Worm (Caenorhabditis elegans): ENCODE results near the gene F14F7.4.

Gene F14F7.4

DNA sequence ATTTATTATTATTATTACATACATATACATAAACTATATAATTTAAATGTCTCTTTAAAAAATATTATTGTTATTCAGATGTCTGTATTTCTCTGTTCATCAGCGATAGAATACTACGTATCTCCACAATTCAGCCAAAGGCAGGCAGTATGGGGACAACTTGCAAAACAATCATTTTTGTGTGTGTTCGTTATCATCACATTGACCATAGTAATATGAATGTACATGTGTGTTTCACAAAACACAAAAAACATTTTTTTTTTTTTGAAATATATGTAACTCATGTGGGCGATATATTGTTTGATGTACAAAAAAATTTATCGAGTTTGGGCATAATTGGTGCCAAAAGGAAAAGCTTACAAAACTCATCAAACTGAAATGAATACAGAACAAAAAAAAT, 39.9 kb upstream of the F14F7.4 start:
- no peak for TF ChIP-seq ceh-82 (tag; optimal IDR thresholded peaks at IDR 0.05)
- TF ChIP-seq ama-1 (optimal IDR thresholded peaks at IDR 0.05): peak; percentile 4
- no peak for TF ChIP-seq lin-15B (tag; optimal IDR thresholded peaks at IDR 0.05)
- no peak for TF ChIP-seq mdl-1 (tag; optimal IDR thresholded peaks at IDR 0.05)
- no peak for TF ChIP-seq zag-1 (tag; optimal IDR thresholded peaks at IDR 0.05)
- no peak for TF ChIP-seq ZK546.5 (tag; optimal IDR thresholded peaks at IDR 0.05)
- TF ChIP-seq elt-2 (tag; optimal IDR thresholded peaks at IDR 0.05): peak; percentile 28
- no peak for TF ChIP-seq mml-1 (tag; optimal IDR thresholded peaks at IDR 0.05)
- TF ChIP-seq unc-62 (GFP tag; optimal IDR thresholded peaks at IDR 0.05): no peak
- no peak for TF ChIP-seq nhr-11 (tag; optimal IDR thresholded peaks at IDR 0.05)
- no peak for TF ChIP-seq tbx-2 (tag; optimal IDR thresholded peaks at IDR 0.05)
- TF ChIP-seq nhr-23 (tag; optimal IDR thresholded peaks at IDR 0.05): no peak

DNA sequence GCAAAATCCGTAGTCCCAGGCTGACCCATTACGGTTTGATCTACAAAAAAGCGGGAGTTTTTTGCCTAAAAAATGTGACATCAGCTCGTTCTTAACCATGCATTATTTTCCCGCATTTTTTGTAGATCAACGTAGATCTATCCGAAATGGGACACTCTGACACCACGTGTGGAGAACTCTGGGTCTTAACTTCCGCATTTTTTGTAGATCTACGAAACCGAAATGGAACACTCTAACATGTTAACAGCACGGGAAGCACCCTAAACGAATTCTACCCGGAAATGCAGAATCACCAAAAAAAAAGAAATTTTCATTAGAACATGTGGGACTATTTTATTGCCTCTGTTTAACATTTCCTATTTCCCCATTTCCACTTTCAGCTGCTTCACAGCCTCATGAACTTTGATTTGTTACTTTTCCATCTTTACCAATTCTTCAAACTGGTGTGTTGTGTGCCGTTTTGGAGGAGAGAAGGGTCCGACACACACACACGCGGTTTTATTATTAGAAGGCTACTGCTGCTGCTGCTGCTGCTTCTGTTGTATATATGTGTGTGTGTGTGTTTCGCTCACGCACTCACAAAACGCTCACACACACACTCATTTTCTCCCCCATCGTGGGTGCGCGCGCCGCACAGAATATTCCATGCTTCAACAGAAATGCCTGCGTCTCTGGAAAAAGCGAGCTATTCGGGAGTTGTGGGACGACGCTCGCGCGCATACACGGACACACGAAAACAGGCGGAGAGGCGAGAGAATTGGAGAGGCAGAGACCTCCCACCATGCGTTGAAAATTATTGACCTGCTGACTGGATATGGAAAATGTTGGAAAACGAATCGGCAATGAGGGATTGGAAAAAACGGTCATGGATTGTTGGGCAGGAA, 38.6 kb upstream of the F14F7.4 start:
- TF ChIP-seq ceh-9 (tag; optimal IDR thresholded peaks at IDR 0.05) (no peak), ZK546.5 (tag; optimal IDR thresholded peaks at IDR 0.05) (no peak), pqm-1 (tag; optimal IDR thresholded peaks at IDR 0.05) (peak; percentile 78), lin-39 (tag; optimal IDR thresholded peaks at IDR 0.05) (peak; percentile 98), elt-1 (tag; optimal IDR thresholded peaks at IDR 0.05) (peak; percentile 15), zag-1 (tag; optimal IDR thresholded peaks at IDR 0.05) (no peak), nhr-25 (tag; optimal IDR thresholded peaks at IDR 0.05) (peak; percentile 79), ceh-28 (tag; optimal IDR thresholded peaks at IDR 0.05) (peak; percentile 34), fkh-10 (GFP tag; optimal IDR thresholded peaks at IDR 0.05) (peak; percentile 82), nhr-23 (tag; optimal IDR thresholded peaks at IDR 0.05) (peak; percentile 72), nfya-1 (tag; optimal IDR thresholded peaks at IDR 0.05; ENCODE audit: insufficient read depth) (peak; percentile 94), nhr-77 (tag; optimal IDR thresholded peaks at IDR 0.05) (no peak), ceh-16 (tag; optimal IDR thresholded peaks at IDR 0.05) (no peak), unc-62 (GFP tag; optimal IDR thresholded peaks at IDR 0.05) (peak; percentile 38), egl-27 (tag; optimal IDR thresholded peaks at IDR 0.05) (peak; percentile 70), nhr-43 (tag; optimal IDR thresholded peaks at IDR 0.05; ENCODE audit: poor library complexity, severe bottlenecking) (peak; percentile 48), pha-4 (tag; optimal IDR thresholded peaks at IDR 0.05) (peak; percentile 94), fkh-2 (tag; optimal IDR thresholded peaks at IDR 0.05) (no peak), ama-1 (optimal IDR thresholded peaks at IDR 0.05) (peak; percentile 45), fos-1 (tag; optimal IDR thresholded peaks at IDR 0.05) (no peak), unc-39 (tag; optimal IDR thresholded peaks at IDR 0.05) (no peak), tbx-2 (tag; optimal IDR thresholded peaks at IDR 0.05) (peak; percentile 60), lsy-12 (tag; optimal IDR thresholded peaks at IDR 0.05) (peak; percentile 58), jun-1 (tag; optimal IDR thresholded peaks at IDR 0.05) (peak; percentile 89), sea-2 (GFP tag; optimal IDR thresholded peaks at IDR 0.05) (peak; percentile 35), aly-2 (tag; optimal IDR thresholded peaks at IDR 0.05) (no peak), nhr-12 (tag; optimal IDR thresholded peaks at IDR 0.05) (no peak), nhr-237 (tag; optimal IDR thresholded peaks at IDR 0.05) (no peak), lin-15B (tag; optimal IDR thresholded peaks at IDR 0.05) (peak; percentile 55), snpc-4 (tag; optimal IDR thresholded peaks at IDR 0.05) (peak; percentile 81), nhr-11 (tag; optimal IDR thresholded peaks at IDR 0.05) (no peak), hmg-11 (tag; optimal IDR thresholded peaks at IDR 0.05) (peak; percentile 98), elt-2 (tag; optimal IDR thresholded peaks at IDR 0.05) (peak; percentile 73), egl-5 (tag; optimal IDR thresholded peaks at IDR 0.05) (peak; percentile 84), R02D3.7 (tag; optimal IDR thresholded peaks at IDR 0.05) (peak; percentile 22), ztf-11 (tag; optimal IDR thresholded peaks at IDR 0.05) (no peak), mdl-1 (tag; optimal IDR thresholded peaks at IDR 0.05) (peak; percentile 83), nhr-67 (tag; optimal IDR thresholded peaks at IDR 0.05) (no peak), ceh-82 (tag; optimal IDR thresholded peaks at IDR 0.05) (no peak), mml-1 (tag; optimal IDR thresholded peaks at IDR 0.05) (no peak), nhr-28 (tag; optimal IDR thresholded peaks at IDR 0.05) (no peak), nhr-76 (tag; optimal IDR thresholded peaks at IDR 0.05) (no peak), elt-3 (tag; optimal IDR thresholded peaks at IDR 0.05) (no peak), eor-1 (tag; optimal IDR thresholded peaks at IDR 0.05) (no peak), skn-1 (tag; optimal IDR thresholded peaks at IDR 0.05) (peak; percentile 59), daf-12 (tag; optimal IDR thresholded peaks at IDR 0.05) (no peak), ztf-4 (tag; optimal IDR thresholded peaks at IDR 0.05) (no peak)
